Fruit fly (Drosophila melanogaster): ENCODE results near the gene CG32228.

CG32228 gene

dm6 chr3L:20241163-20241970 lies 24.2 kb upstream of the CG32228 start, which contains the start of the genes CG6951 and CG17233 (continued):
- TF ChIP-seq sisA (GFP tag; IDR thresholded peaks at IDR 0.05) (no peak), mld (GFP tag; IDR thresholded peaks at IDR 0.05; ENCODE audit: partially characterized antibody) (no peak), zfh1 (GFP tag; IDR thresholded peaks at IDR 0.05) (no peak), CG11504 (tag; optimal IDR thresholded peaks at IDR 0.05) (no peak), CG18476 (GFP tag; optimal IDR thresholded peaks at IDR 0.05) (no peak), CG13296 (GFP tag; optimal IDR thresholded peaks at IDR 0.05) (no peak), wor (GFP tag; IDR thresholded peaks at IDR 0.05) (no peak), CG2875 (GFP tag; optimal IDR thresholded peaks at IDR 0.05) (no peak), CG17328 (GFP tag; IDR thresholded peaks at IDR 0.05) (no peak), corto (GFP tag; optimal IDR thresholded peaks at IDR 0.05) (no peak), Sry-β (GFP tag; optimal IDR thresholded peaks at IDR 0.05) (no peak), hth (optimal IDR thresholded peaks at IDR 0.05) (no peak), CG3281 (GFP tag; optimal IDR thresholded peaks at IDR 0.05) (no peak), ash1 (GFP tag; optimal IDR thresholded peaks at IDR 0.05) (no peak), unpg (GFP tag; optimal IDR thresholded peaks at IDR 0.05) (no peak), gsb-n (tag; optimal IDR thresholded peaks at IDR 0.05) (no peak), Fer2 (tag; optimal IDR thresholded peaks at IDR 0.05) (no peak), oc (tag; optimal IDR thresholded peaks at IDR 0.05) (no peak), croc (GFP tag; conservative IDR thresholded peaks at IDR 0.05) (no peak), z (GFP tag; IDR thresholded peaks at IDR 0.05) (no peak)

dm6 chr3L:20241987-20242982 lies 23.3 kb upstream of the CG32228 start:
- TF ChIP-seq CG4360 (GFP tag; IDR thresholded peaks at IDR 0.05) (no peak), sr (GFP tag; IDR thresholded peaks at IDR 0.05) (peak; percentile 29; the same call in 1 of the 3 replicates), dm (GFP tag; optimal IDR thresholded peaks at IDR 0.05) (no peak), CG3847 (GFP tag; IDR thresholded peaks at IDR 0.05) (peak; percentile 66), Abd-B (GFP tag; optimal IDR thresholded peaks at IDR 0.05) (peak; percentile 48), CG43689 (GFP tag; IDR thresholded peaks at IDR 0.05) (0 out of 2 replicates have a peak, but pooled peaks have one; percentile 29), Hmx (GFP tag; optimal IDR thresholded peaks at IDR 0.05) (no peak), al (GFP tag; IDR thresholded peaks at IDR 0.05) (peak; percentile 32; the same call in 1 of the 2 replicates), maf-S (GFP tag; optimal IDR thresholded peaks at IDR 0.05) (no peak), CG4282 (GFP tag; optimal IDR thresholded peaks at IDR 0.05) (no peak), Gsc (GFP tag; IDR thresholded peaks at IDR 0.05) (no peak), gce (GFP tag; IDR thresholded peaks at IDR 0.05) (peak; percentile 72), ase (GFP tag; IDR thresholded peaks at IDR 0.05) (peak; percentile 62; the same call in 2 of the 3 replicates), Xrp1 (GFP tag; IDR thresholded peaks at IDR 0.05) (peak; percentile 71), CG5953 (GFP tag; IDR thresholded peaks at IDR 0.05) (0 out of 2 replicates have a peak, but pooled peaks have one; percentile 43), CG3281 (GFP tag; optimal IDR thresholded peaks at IDR 0.05) (peak; percentile 64), CG15601 (tag; optimal IDR thresholded peaks at IDR 0.05) (peak; percentile 53), eyg (GFP tag; optimal IDR thresholded peaks at IDR 0.05) (no peak), CG3726 (GFP tag; IDR thresholded peaks at IDR 0.05) (no peak), ftz-f1 (GFP tag; optimal IDR thresholded peaks at IDR 0.05) (no peak), CG11093 (GFP tag; IDR thresholded peaks at IDR 0.05) (no peak), Myb (GFP tag; optimal IDR thresholded peaks at IDR 0.05) (no peak), chn (GFP tag; optimal IDR thresholded peaks at IDR 0.05) (no peak), Hr3 (GFP tag; optimal IDR thresholded peaks at IDR 0.05) (peak; percentile 65), Antp (GFP tag; optimal IDR thresholded peaks at IDR 0.05) (no peak), CG30403 (GFP tag; optimal IDR thresholded peaks at IDR 0.05) (peak; percentile 71), Kr (GFP tag; optimal IDR thresholded peaks at IDR 0.05) (no peak), CG8924 (tag; optimal IDR thresholded peaks at IDR 0.05) (peak; percentile 64)
